Worm (Caenorhabditis elegans) whole organism, L4 larva: ENCODE measurements around the gene C47A10.16.

ENCODE experiments used
- F44E2.7 ChIP-seq: fragments of 200-800 bp; sonication (Bioruptor generic); IDR thresholded peaks from 2 replicates; pipeline ENCODE4 v2.1.2; 2022; ENCODE audit warnings: missing genetic modification characterization, missing compliant biosample characterization
- Y105C5A.15 ChIP-seq: fragments of 200-800 bp; sonication (Bioruptor generic); IDR thresholded peaks from 2 replicates; pipeline ENCODE4 v1.3.6; 2022; ENCODE audit warnings: missing genetic modification characterization, missing compliant biosample characterization
- Y48G9A.11 ChIP-seq: fragments of 200-800 bp; sonication (Bioruptor generic); IDR thresholded peaks from 2 replicates; pipeline ENCODE4 v1.3.6; 2022; ENCODE audit warnings: missing genetic modification reagents, missing genetic modification characterization, missing compliant biosample characterization
- ZK337.2 ChIP-seq: fragments of 200-800 bp; sonication (Bioruptor generic); IDR thresholded peaks from 2 replicates; pipeline ENCODE4 v1.3.6; 2022; ENCODE audit warnings: missing genetic modification reagents, missing genetic modification characterization, missing compliant biosample characterization
- aha-1 ChIP-seq: fragments of 150-350 bp; peaks from one replicate; lab custom pipeline; 2014; ENCODE audit warnings: missing biosample characterization, missing genetic modification characterization
- aly-2 ChIP-seq: sonication (generic microtip); optimal IDR thresholded peaks from 2 replicates; lab custom pipeline; 2018; ENCODE audit warnings: missing biosample characterization, missing genetic modification characterization
- ama-1 ChIP-seq: fragments of 150-350 bp; optimal IDR thresholded peaks from 2 replicates; lab custom pipeline; 2014; ENCODE audit warnings: inconsistent platforms, mixed read lengths
- arid-1 ChIP-seq: fragments of 200-800 bp; sonication (Bioruptor generic); conservative IDR thresholded peaks from 2 replicates; pipeline ENCODE4 v1.3.6; 2022; ENCODE audit warnings: missing genetic modification reagents, missing genetic modification characterization, missing compliant biosample characterization
- ceh-44 ChIP-seq: fragments of 200-800 bp; sonication (Bioruptor generic); IDR thresholded peaks from 2 replicates; pipeline ENCODE4 v1.3.6; 2022; ENCODE audit warnings: missing genetic modification reagents, missing genetic modification characterization, missing compliant biosample characterization
- ceh-62 ChIP-seq: sonication (generic microtip); optimal IDR thresholded peaks from 2 replicates; lab custom pipeline; 2017; ENCODE audit warnings: missing biosample characterization, missing genetic modification characterization
- ceh-82 ChIP-seq: sonication (generic microtip); optimal IDR thresholded peaks from 2 replicates; lab custom pipeline; 2017; ENCODE audit warnings: missing biosample characterization, missing genetic modification characterization
- ces-1 ChIP-seq: fragments of 150-350 bp; sonication (generic microtip); optimal IDR thresholded peaks from 4 replicates; lab custom pipeline; 2014; ENCODE audit warnings: missing biosample characterization, missing genetic modification reagents, missing genetic modification characterization
- ctbp-1 ChIP-seq: fragments of 200-800 bp; sonication (Bioruptor generic); IDR thresholded peaks from 2 replicates; pipeline ENCODE4 v1.3.6; 2022; ENCODE audit warnings: missing genetic modification reagents, missing genetic modification characterization, missing compliant biosample characterization
- daf-16 ChIP-seq, 3 experiments: sonication (generic microtip); optimal IDR thresholded peaks; 2 replicates each; lab custom pipeline; 2016 to 2017; ENCODE audit warnings: missing genetic modification characterization in 3 of 3, missing genetic modification reagents in 3 of 3, mild to moderate bottlenecking in 2 of 3, missing compliant biosample characterization in 2 of 3, missing biosample characterization in 1 of 3, moderate library complexity in 1 of 3
- dmd-6 ChIP-seq: fragments of 200-800 bp; sonication (Bioruptor generic); IDR thresholded peaks from 2 replicates; pipeline ENCODE4 v1.3.6; 2022; ENCODE audit warnings: missing genetic modification reagents, missing genetic modification characterization, missing compliant biosample characterization
- dmd-8 ChIP-seq: fragments of 200-800 bp; sonication (Bioruptor generic); IDR thresholded peaks from 2 replicates; pipeline ENCODE4 v1.3.6; 2022; ENCODE audit warnings: missing genetic modification characterization, missing compliant biosample characterization
- dpl-1 ChIP-seq: fragments of 150-350 bp; optimal IDR thresholded peaks from 2 replicates; lab custom pipeline; 2014; ENCODE audit warnings: missing biosample characterization, missing genetic modification reagents, missing genetic modification characterization
- dve-1 ChIP-seq: sonication (generic microtip); optimal IDR thresholded peaks from 2 replicates; lab custom pipeline; 2017; ENCODE audit warnings: antibody characterized with exemption, mild to moderate bottlenecking, missing genetic modification characterization, missing compliant biosample characterization; ENCODE audit not compliant: insufficient read depth
- egl-27 ChIP-seq: sonication (generic microtip); optimal IDR thresholded peaks from 3 replicates; lab custom pipeline; 2017; ENCODE audit warnings: missing biosample characterization, missing genetic modification reagents, missing genetic modification characterization
- egl-43 ChIP-seq: fragments of 200-800 bp; sonication (Bioruptor generic); IDR thresholded peaks from 2 replicates; pipeline ENCODE4 v1.3.6; 2022; ENCODE audit warnings: missing genetic modification reagents, missing genetic modification characterization, missing compliant biosample characterization
- fos-1 ChIP-seq: fragments of 150-350 bp; optimal IDR thresholded peaks from 2 replicates; lab custom pipeline; 2014; ENCODE audit warnings: missing biosample characterization, missing genetic modification characterization
- hlh-11 ChIP-seq: fragments of 200-800 bp; sonication (Bioruptor generic); optimal IDR thresholded peaks from 2 replicates; lab custom pipeline; 2018; ENCODE audit warnings: mild to moderate bottlenecking, missing genetic modification characterization, missing compliant biosample characterization
- hlh-30 ChIP-seq: sonication (generic microtip); optimal IDR thresholded peaks from 2 replicates; lab custom pipeline; 2017; ENCODE audit warnings: antibody characterized with exemption, mild to moderate bottlenecking, missing genetic modification characterization, missing compliant biosample characterization; ENCODE audit not compliant: insufficient read depth
- lin-39 ChIP-seq: fragments of 150-350 bp; optimal IDR thresholded peaks from 2 replicates; lab custom pipeline; 2014; ENCODE audit warnings: missing biosample characterization, missing genetic modification reagents, missing genetic modification characterization
- mdl-1 ChIP-seq, 2 experiments: fragments of 150-350 bp in 1 of 2; sonication (generic microtip) in 1 of 2; optimal IDR thresholded peaks; 2 replicates each; lab custom pipeline; 2014 to 2017; ENCODE audit warnings: missing biosample characterization in 2 of 2, missing genetic modification characterization in 2 of 2
- mep-1 ChIP-seq: fragments of 150-350 bp; sonication (generic microtip); optimal IDR thresholded peaks from 3 replicates; lab custom pipeline; 2014; ENCODE audit warnings: missing biosample characterization, missing genetic modification characterization
- mxl-3 ChIP-seq: fragments of 200-800 bp; sonication (Bioruptor generic); optimal IDR thresholded peaks from 2 replicates; lab custom pipeline; 2018; ENCODE audit warnings: mild to moderate bottlenecking, missing genetic modification characterization, missing compliant biosample characterization
- nhr-10 ChIP-seq: fragments of 150-350 bp; optimal IDR thresholded peaks from 2 replicates; lab custom pipeline; 2014; ENCODE audit warnings: missing biosample characterization, missing genetic modification characterization
- nhr-11 ChIP-seq: fragments of 150-350 bp; optimal IDR thresholded peaks from 2 replicates; lab custom pipeline; 2014; ENCODE audit warnings: missing biosample characterization, missing genetic modification characterization
- nhr-237 ChIP-seq: sonication (generic microtip); optimal IDR thresholded peaks from 2 replicates; lab custom pipeline; 2017; ENCODE audit warnings: missing biosample characterization, missing genetic modification characterization
- nhr-25 ChIP-seq: sonication (generic microtip); optimal IDR thresholded peaks from 2 replicates; lab custom pipeline; 2017; ENCODE audit warnings: missing genetic modification characterization, mild to moderate bottlenecking, missing compliant biosample characterization, antibody characterized with exemption, moderate library complexity, borderline replicate concordance; ENCODE audit not compliant: insufficient read depth
- nhr-28 ChIP-seq: fragments of 150-350 bp; optimal IDR thresholded peaks from 2 replicates; lab custom pipeline; 2014; ENCODE audit warnings: missing biosample characterization, missing genetic modification characterization
- php-3 ChIP-seq: fragments of 200-800 bp; sonication (Bioruptor generic); IDR thresholded peaks from 2 replicates; pipeline ENCODE4 v1.3.6; 2022; ENCODE audit warnings: missing genetic modification reagents, missing genetic modification characterization, missing compliant biosample characterization
- pqm-1 ChIP-seq: sonication (generic microtip); optimal IDR thresholded peaks from 2 replicates; lab custom pipeline; 2017; ENCODE audit warnings: missing biosample characterization, missing genetic modification characterization
- unc-62 ChIP-seq, 3 experiments: fragments of 150-350 bp in 1 of 3; sonication (generic microtip); optimal IDR thresholded peaks in 2 of 3; peaks in 1 of 3; 1 replicate in 1 of 3; 2 replicates in 2 of 3; lab custom pipeline; 2014 to 2017; ENCODE audit warnings: missing biosample characterization in 3 of 3, missing genetic modification characterization in 3 of 3, missing genetic modification reagents in 3 of 3, missing genotype in 1 of 3
- vab-7 ChIP-seq: fragments of 200-800 bp; sonication (Bioruptor generic); IDR thresholded peaks from 2 replicates; pipeline ENCODE4 v1.3.6; 2022; ENCODE audit warnings: missing genetic modification reagents, missing genetic modification characterization, missing compliant biosample characterization
- zip-11 ChIP-seq: fragments of 200-800 bp; sonication (Bioruptor generic); IDR thresholded peaks from 2 replicates; pipeline ENCODE4 v1.3.6; 2022; ENCODE audit warnings: missing genetic modification characterization, missing compliant biosample characterization

Gene C47A10.16

DNA sequence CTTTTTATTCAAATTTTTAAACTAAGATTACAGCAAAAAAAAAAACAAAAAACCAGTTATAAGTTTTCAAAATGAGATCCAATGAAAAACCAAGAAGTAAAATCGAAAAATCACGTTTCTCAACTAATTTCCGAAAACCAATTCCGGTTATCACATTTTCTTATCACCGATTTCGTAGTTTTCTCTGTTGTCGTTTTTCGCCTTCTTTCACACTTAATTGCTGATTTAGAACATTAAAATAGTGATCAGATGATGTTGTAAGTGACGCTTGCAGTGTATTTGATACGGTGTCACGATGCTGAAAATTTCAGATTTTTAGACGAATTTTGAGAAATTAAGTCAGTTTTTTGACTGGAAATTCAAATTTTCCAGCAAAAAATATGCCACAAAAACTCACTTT lies 15.3 kb upstream of the C47A10.16 start:
- TF ChIP-seq unc-62 (GFP tag; optimal IDR thresholded peaks at IDR 0.05 in 1 of 2; lab: Kevin White, UChicago) (peak in 1 of 2 experiments; percentile 30), unc-62 (tag; optimal IDR thresholded peaks at IDR 0.05; lab: Kevin White, UChicago) (no peak), mdl-1 (tag; optimal IDR thresholded peaks at IDR 0.05; lab: Kevin White, UChicago) (no peak), pqm-1 (tag; lab: Kevin White, UChicago) (peak; percentile 53), aha-1 (tag; lab: Kevin White, UChicago) (peak; percentile 13), egl-43 (GFP tag; lab: Robert Waterston, UW) (no peak), nhr-28 (tag; lab: Kevin White, UChicago) (peak; percentile 69), php-3 (GFP tag; lab: Robert Waterston, UW) (peak; percentile 49; the same call in 1 of the 2 replicates), fos-1 (tag; lab: Kevin White, UChicago) (no peak), arid-1 (GFP tag; lab: Robert Waterston, UW) (no peak), mxl-3 (no peak), lin-39 (no peak), dmd-6 (GFP tag; lab: Robert Waterston, UW) (peak; percentile 20; the same call in 1 of the 2 replicates), dve-1 (peak; percentile 47), F44E2.7 (GFP tag; lab: Robert Waterston, UW) (no peak), hlh-30 (peak; percentile 63), hlh-11 (tag; lab: Kevin White, UChicago) (no peak), Y48G9A.11 (GFP tag; lab: Robert Waterston, UW) (no peak), egl-27 (tag; lab: Kevin White, UChicago) (no peak), daf-16 (GFP tag; optimal IDR thresholded peaks at IDR 0.05; lab: Kevin White, UChicago) (no peak), daf-16 (tag; optimal IDR thresholded peaks at IDR 0.05; lab: Kevin White, UChicago) (peak; percentile 21), ama-1 (lab: Kevin White, UChicago) (no peak), ceh-62 (tag; lab: Kevin White, UChicago) (no peak), aly-2 (tag; lab: Kevin White, UChicago) (no peak), nhr-10 (tag; lab: Kevin White, UChicago) (no peak), mep-1 (tag; lab: Kevin White, UChicago) (peak; percentile 22), ceh-44 (no peak)

DNA sequence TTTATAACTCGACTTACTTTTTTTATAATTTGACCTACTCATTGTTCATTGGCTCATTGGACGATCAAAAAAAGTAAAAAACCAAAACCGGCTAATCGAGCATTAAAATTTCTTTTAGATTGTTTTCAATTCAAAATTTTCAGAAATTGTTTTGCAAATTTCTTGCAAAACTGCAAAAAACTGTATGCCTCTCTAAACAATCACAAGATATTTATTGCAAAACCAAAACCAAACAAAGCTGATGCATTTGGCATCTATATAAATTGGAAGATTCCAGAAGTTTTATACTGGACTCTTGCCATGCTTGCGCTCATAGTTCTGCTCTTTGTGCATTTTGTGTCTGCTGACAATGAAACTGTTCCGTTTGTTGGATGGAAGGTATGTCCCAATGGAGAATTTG lies 12.6 kb upstream of the C47A10.16 start, which contains the start of gene C47A10.12:
Gene C47A10.12 (plus strand): TSS at position 301 of the 400 bp plus-strand sequence.
- TF ChIP-seq nhr-25 (tag; lab: Kevin White, UChicago) (no peak), aha-1 (tag; lab: Kevin White, UChicago) (peak; percentile 4), dmd-8 (no peak)

DNA sequence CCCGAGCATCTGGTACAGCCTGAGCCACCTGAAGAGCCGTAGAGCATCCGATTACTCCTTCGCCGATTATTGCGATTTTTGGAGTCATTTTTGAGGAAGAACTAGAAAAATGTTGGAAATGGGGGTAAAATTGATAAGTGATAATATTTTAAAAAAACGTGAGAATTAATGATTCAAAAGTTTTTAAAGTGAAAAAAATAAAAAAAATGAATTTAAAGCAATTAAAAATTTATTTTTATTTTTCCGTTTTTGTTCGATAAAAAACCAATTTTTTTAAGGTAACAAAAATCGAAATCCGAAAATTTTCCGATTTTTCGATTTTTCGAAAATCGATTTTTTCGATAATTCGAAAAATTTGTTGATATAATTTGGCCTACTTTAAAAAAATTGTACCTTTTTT lies 12.2 kb upstream of the C47A10.16 start, which contains the start of gene ddo-1:
Gene ddo-1 (minus strand): TSS at position 101 of the 400 bp plus-strand sequence.
- TF ChIP-seq ces-1 (GFP tag; lab: Kevin White, UChicago) (no peak), zip-11 (no peak), nhr-11 (no peak), ceh-82 (tag; lab: Kevin White, UChicago) (no peak), ctbp-1 (GFP tag; lab: Robert Waterston, UW) (no peak), nhr-237 (tag; lab: Kevin White, UChicago) (no peak), Y48G9A.11 (GFP tag; lab: Robert Waterston, UW) (no peak), daf-16 (GFP tag; optimal IDR thresholded peaks at IDR 0.05; lab: Kevin White, UChicago) (no peak), daf-16 (tag; optimal IDR thresholded peaks at IDR 0.05; lab: Kevin White, UChicago) (no peak), vab-7 (GFP tag; lab: Robert Waterston, UW) (no peak)
- TF ChIP-seq, all 104 proteins: peak for 0

DNA sequence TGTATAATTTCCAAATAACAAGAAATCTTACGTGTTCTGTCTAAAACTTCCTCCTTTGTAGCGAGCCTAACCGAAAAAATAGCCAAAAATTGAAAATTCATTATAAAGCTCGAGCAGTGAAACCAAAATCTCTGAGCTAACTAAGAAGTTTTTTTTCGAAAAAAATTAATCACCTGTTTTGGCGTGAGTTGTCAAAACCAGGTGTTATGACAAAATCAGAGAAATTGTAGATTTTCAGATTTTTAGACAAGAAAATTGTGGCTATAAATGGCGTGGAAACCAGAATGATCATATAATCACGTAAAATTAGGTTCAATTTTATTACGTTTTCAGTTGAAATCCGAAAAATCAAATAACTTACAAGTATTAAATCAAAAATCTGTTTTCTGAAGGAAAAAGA lies 8.1 kb upstream of the C47A10.16 start, which contains the start of gene sre-21:
Gene sre-21 (minus strand): TSS at position 101 of the 400 bp plus-strand sequence.
- TF ChIP-seq ZK337.2 (GFP tag; lab: Robert Waterston, UW), result no peak
- TF ChIP-seq dpl-1, result no peak
- no peak for TF ChIP-seq fos-1 (tag; lab: Kevin White, UChicago)
- no peak for TF ChIP-seq Y105C5A.15 (GFP tag; lab: Robert Waterston, UW)
